Worm (Caenorhabditis elegans): ENCODE data around the gene gpa-5.

Gene gpa-5

DNA sequence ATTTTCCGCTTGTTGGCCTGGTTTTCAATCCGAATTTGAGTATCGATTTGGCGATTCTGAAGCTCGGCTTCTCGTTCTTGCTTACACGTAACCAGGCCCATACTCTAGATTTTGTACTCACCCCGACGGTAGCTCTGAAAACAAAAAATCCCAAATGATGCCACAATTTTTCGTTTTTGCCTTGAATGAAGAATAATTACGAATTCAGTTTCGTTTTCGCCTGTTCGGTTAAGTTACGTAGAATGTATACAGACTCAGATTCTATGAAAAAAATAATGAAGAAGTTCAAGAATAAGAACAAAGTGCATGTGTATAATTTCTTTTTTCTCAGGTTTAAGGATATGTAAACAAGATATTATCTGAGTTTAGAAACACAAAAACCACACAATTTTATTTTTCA, at the start of gene gpa-5:
gpa-5 (minus strand) TSS at position 101 of the 400 bp plus-strand sequence.
- TF ChIP-seq aly-2 (tag; optimal IDR thresholded peaks at IDR 0.05) (no peak), blmp-1 (tag; optimal IDR thresholded peaks at IDR 0.05; ENCODE audit: insufficient read depth) (no peak), mbf-1 (tag; optimal IDR thresholded peaks at IDR 0.05) (no peak), sem-4 (tag; optimal IDR thresholded peaks at IDR 0.05) (no peak), ceh-16 (tag; optimal IDR thresholded peaks at IDR 0.05) (no peak), ztf-1 (GFP tag; conservative IDR thresholded peaks at IDR 0.05) (no peak), R02D3.7 (tag; optimal IDR thresholded peaks at IDR 0.05) (no peak), elt-3 (tag; optimal IDR thresholded peaks at IDR 0.05) (no peak), nhr-129 (tag; optimal IDR thresholded peaks at IDR 0.05) (no peak), nhr-25 (tag; optimal IDR thresholded peaks at IDR 0.05) (no peak), nhr-77 (tag; optimal IDR thresholded peaks at IDR 0.05) (no peak), nhr-6 (tag; optimal IDR thresholded peaks at IDR 0.05) (no peak), nhr-12 (tag; optimal IDR thresholded peaks at IDR 0.05) (no peak), ama-1 (optimal IDR thresholded peaks at IDR 0.05) (no peak), skn-1 (tag; optimal IDR thresholded peaks at IDR 0.05) (no peak), nhr-21 (tag; optimal IDR thresholded peaks at IDR 0.05) (no peak), alr-1 (tag; optimal IDR thresholded peaks at IDR 0.05) (no peak), dmd-4 (tag; optimal IDR thresholded peaks at IDR 0.05) (no peak)

DNA sequence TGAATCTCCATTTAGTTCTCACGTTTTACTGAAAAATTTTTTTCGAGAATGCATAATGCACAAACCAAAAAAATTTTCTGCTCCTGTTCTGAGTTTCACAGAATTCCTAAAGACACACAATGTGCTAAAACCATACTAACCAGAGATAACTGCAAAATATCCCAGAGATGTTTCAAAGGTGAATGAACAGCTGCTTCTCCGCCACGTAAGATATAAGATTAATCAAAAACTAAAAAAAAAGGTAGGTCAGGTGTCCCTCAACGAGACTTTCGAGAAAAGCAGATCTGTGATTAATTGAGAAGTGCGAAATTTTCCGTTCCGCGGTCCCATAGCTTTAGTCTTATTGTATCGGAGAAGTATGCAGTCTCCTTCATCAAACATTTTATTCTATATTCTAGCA, 43.9 kb upstream of the gpa-5 start, which contains the start of gene F48B9.3:
F48B9.3 (plus strand) TSS at position 301 of the 400 bp plus-strand sequence.
- TF ChIP-seq crh-2 (tag; optimal IDR thresholded peaks at IDR 0.05) (no peak), nhr-77 (tag; optimal IDR thresholded peaks at IDR 0.05) (no peak), nhr-129 (tag; optimal IDR thresholded peaks at IDR 0.05) (no peak)

DNA sequence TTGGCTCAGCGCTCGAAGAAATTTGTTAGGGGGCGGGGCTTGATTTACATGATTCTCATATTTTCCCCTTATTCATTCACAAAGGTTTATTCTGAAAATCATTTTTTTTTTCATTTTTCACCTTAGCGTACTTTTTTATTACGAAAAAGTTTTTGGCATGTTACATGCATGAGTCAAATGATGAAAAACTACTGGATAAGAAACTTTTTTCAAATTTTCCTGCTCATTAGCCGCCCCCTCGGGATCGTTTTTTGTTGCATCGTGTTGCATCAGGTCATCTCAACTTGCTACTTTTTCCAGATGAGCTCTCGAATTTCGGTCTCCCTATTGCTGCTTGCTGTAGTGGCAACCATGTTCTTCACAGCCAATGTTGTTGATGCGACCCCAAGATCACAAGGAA, 42.2 kb upstream of the gpa-5 start, which contains the start of gene pdf-2:
pdf-2 (plus strand) TSS at position 301 of the 400 bp plus-strand sequence.
- TF ChIP-seq ceh-16 (tag; optimal IDR thresholded peaks at IDR 0.05), result no peak
- no peak for TF ChIP-seq zag-1 (tag; optimal IDR thresholded peaks at IDR 0.05)
- no peak for TF ChIP-seq unc-39 (tag; optimal IDR thresholded peaks at IDR 0.05)
- TF ChIP-seq C34F6.9 (tag; optimal IDR thresholded peaks at IDR 0.05), result no peak
- no peak for TF ChIP-seq ztf-1 (GFP tag; conservative IDR thresholded peaks at IDR 0.05)

DNA sequence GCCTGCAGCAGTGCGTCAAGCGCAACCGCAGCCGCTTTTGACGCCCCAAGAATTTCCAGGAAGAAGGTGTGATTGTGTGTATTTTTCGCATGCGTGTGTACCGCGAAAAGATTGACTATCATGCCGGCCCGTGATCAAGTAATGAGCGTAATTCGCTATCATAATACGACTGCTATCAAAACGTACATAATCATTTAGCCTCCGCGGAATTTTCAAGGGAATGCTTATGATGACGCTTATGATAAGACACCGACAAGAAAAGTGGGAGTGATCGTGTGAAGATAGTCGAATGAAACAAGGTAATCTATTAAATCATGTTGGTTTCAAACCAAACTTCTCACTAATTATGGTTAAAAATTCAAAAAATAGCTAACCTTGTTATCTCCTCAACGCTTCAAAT, 37.0 kb upstream of the gpa-5 start:
- no peak for TF ChIP-seq sma-3 (GFP tag; optimal IDR thresholded peaks at IDR 0.05)
- TF ChIP-seq snpc-4 (tag; optimal IDR thresholded peaks at IDR 0.05), result no peak
- no peak for TF ChIP-seq ZK546.5 (tag; optimal IDR thresholded peaks at IDR 0.05)
- no peak for TF ChIP-seq lin-11 (tag; optimal IDR thresholded peaks at IDR 0.05)
- no peak for TF ChIP-seq unc-62 (GFP tag; optimal IDR thresholded peaks at IDR 0.05)
- TF ChIP-seq fos-1 (tag; optimal IDR thresholded peaks at IDR 0.05), result peak; percentile 55
- no peak for TF ChIP-seq unc-39 (tag; optimal IDR thresholded peaks at IDR 0.05)
- TF ChIP-seq R02D3.7 (tag; optimal IDR thresholded peaks at IDR 0.05), result no peak
- no peak for TF ChIP-seq nhr-6 (tag; optimal IDR thresholded peaks at IDR 0.05)
- no peak for TF ChIP-seq ceh-82 (tag; optimal IDR thresholded peaks at IDR 0.05)
- no peak for TF ChIP-seq mbf-1 (tag; optimal IDR thresholded peaks at IDR 0.05)
- TF ChIP-seq sma-9 (GFP tag; optimal IDR thresholded peaks at IDR 0.05), result peak; percentile 4
- TF ChIP-seq sma-9 (tag; optimal IDR thresholded peaks at IDR 0.05), result no peak

DNA sequence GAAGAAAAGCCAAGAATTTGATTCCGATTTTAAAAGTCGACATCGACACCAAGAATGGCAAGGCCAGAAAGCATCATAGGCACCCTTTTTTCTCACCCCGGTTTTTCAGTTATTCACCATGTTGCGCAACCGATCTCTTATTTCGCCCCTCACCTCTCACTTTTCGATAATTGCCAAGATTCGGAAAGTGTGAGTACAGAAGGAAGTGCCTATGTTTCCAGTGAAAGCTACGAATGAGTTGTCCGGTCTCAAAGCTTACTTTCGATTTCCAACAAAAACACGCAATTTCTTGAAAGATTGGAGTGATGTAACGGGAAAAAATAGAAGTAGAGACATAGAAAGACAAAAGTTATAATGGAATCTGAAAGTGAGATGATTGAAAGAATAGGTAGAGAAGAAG, 32.9 kb upstream of the gpa-5 start:
- TF ChIP-seq blmp-1 (tag; optimal IDR thresholded peaks at IDR 0.05; ENCODE audit: insufficient read depth) (peak; percentile 8), R02D3.7 (tag; optimal IDR thresholded peaks at IDR 0.05) (no peak)

DNA sequence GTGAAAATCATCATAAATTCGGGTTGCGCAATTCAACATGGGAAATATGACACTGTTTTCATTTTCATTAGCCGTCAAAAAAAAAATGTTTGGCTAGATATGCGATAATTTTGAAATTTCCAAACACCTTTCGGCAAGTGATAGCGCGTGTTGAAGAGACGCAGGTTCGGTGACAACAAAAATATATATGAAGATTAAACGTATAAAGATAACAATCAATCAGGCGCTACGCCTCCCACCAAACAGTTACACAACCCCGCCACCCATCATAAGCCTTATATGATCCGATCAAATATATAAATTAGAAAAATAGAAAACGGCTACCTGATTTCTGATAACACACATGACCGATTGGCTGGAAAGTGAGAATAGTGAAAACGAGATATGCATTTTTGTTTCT, 31.2 kb upstream of the gpa-5 start:
- TF ChIP-seq mdl-1 (tag; optimal IDR thresholded peaks at IDR 0.05) (no peak), unc-39 (tag; optimal IDR thresholded peaks at IDR 0.05) (no peak), nhr-25 (tag; optimal IDR thresholded peaks at IDR 0.05) (peak; percentile 6), snpc-4 (tag; optimal IDR thresholded peaks at IDR 0.05) (no peak)

DNA sequence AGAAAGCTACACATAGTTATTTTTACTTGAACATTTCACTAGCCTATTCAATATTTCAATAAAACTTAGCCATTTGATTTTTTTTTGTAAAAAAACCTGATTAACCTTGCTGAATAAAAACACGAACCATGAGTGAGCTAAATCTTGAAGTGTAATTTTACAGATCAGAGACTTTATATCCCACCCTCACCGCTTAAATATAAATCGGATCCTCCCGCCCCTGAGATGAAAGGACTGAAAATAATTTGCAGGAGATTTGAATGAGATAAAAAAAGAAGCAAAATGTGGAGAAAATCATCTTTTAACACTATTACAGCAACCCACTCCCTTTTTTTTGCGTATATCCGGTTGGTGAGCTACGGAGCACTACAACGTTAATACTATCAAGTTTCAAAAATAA, 29.1 kb upstream of the gpa-5 start, which contains the start of gene npax-2:
npax-2 (minus strand) TSS at position 101 of the 400 bp plus-strand sequence.
- TF ChIP-seq ceh-16 (tag; optimal IDR thresholded peaks at IDR 0.05), result no peak
- no peak for TF ChIP-seq C34F6.9 (tag; optimal IDR thresholded peaks at IDR 0.05)
- no peak for TF ChIP-seq snpc-4 (tag; optimal IDR thresholded peaks at IDR 0.05)
- TF ChIP-seq nhr-6 (tag; optimal IDR thresholded peaks at IDR 0.05), result no peak
- no peak for TF ChIP-seq F13H6.1 (tag; optimal IDR thresholded peaks at IDR 0.05)
- TF ChIP-seq ztf-4 (tag; optimal IDR thresholded peaks at IDR 0.05), result no peak
- TF ChIP-seq blmp-1 (tag; optimal IDR thresholded peaks at IDR 0.05; ENCODE audit: insufficient read depth), result no peak
- TF ChIP-seq ZK546.5 (tag; optimal IDR thresholded peaks at IDR 0.05), result no peak

All from whole organism, L2 larva.